Fruit fly (Drosophila melanogaster) Kc167 (cell line): ENCODE results near the gene CG10089.

ENCODE experiments used
- Myc ChIP-seq: fragments of >200 bp; optimal IDR thresholded peaks from 2 replicates; lab custom pipeline; 2017; ENCODE audit warnings: missing external identifiers
- Sin3A ChIP-seq: fragments of >200 bp; optimal IDR thresholded peaks from 2 replicates; lab custom pipeline; 2018; ENCODE audit warnings: missing external identifiers
- h ChIP-seq: fragments of >200 bp; optimal IDR thresholded peaks from 3 replicates; lab custom pipeline; 2018; ENCODE audit warnings: missing external identifiers
- insv ChIP-seq: fragments of >200 bp; optimal IDR thresholded peaks from 3 replicates; lab custom pipeline; 2018; ENCODE audit warnings: missing external identifiers
- psq ChIP-seq: fragments of >200 bp; optimal IDR thresholded peaks from 2 replicates; lab custom pipeline; 2017; ENCODE audit warnings: missing external identifiers

dm6 chr3L:13422286-13422787 lies 52.2 kb downstream of the CG10089 start, which contains the start of gene CG32121:
- TF ChIP-seq h (lab: Kevin White, UChicago), result no peak
- no peak for TF ChIP-seq psq
- no peak for TF ChIP-seq insv (lab: Kevin White, UChicago)
- TF ChIP-seq Myc (lab: Kevin White, UChicago), result no peak
- no peak for TF ChIP-seq Sin3A (lab: Kevin White, UChicago)
